Fruit fly (Drosophila melanogaster) whole organism, prepupa: Measurements from ENCODE around the gene Kdm3.

Source experiments
- Blimp-1 ChIP-seq: fragments of 200-800 bp; sonication (Bioruptor generic); optimal IDR thresholded peaks from 3 replicates; lab custom pipeline; 2017; ENCODE audit warnings: missing biosample characterization, missing genetic modification characterization, mild to moderate bottlenecking, moderate library complexity, missing genetic modification reagents
- CG11762 ChIP-seq: fragments of 200-800 bp; sonication (Bioruptor generic); optimal IDR thresholded peaks from 3 replicates; lab custom pipeline; 2016; ENCODE audit warnings: missing biosample characterization, missing genetic modification characterization; ENCODE audit not compliant: insufficient read depth
- CG6163 ChIP-seq: fragments of 200-800 bp; sonication (Bioruptor generic); IDR thresholded peaks from 3 replicates; pipeline ENCODE4 v1.3.6; 2022; ENCODE audit warnings: missing biosample characterization, missing genetic modification characterization
- CG6276 ChIP-seq: fragments of 200-800 bp; sonication (Bioruptor generic); optimal IDR thresholded peaks from 2 replicates; lab custom pipeline; 2017; ENCODE audit warnings: missing biosample characterization, mild to moderate bottlenecking, missing genetic modification characterization
- Eip75B ChIP-seq: fragments of 200-800 bp; sonication (Bioruptor generic); optimal IDR thresholded peaks from 3 replicates; lab custom pipeline; 2016; ENCODE audit warnings: missing biosample characterization, missing genetic modification characterization
- Ets21C ChIP-seq: fragments of 200-800 bp; sonication (Bioruptor generic); optimal IDR thresholded peaks from 3 replicates; lab custom pipeline; 2016; ENCODE audit warnings: missing biosample characterization, missing genetic modification characterization
- Hr38 ChIP-seq: sonication (Bioruptor generic); optimal IDR thresholded peaks from 2 replicates; lab custom pipeline; 2016; ENCODE audit warnings: missing biosample characterization, missing genetic modification characterization
- Sox102F ChIP-seq: fragments of 200-800 bp; sonication (Bioruptor generic); optimal IDR thresholded peaks from 2 replicates; lab custom pipeline; 2016; ENCODE audit warnings: missing biosample characterization, mild to moderate bottlenecking, missing genetic modification characterization
- acj6 ChIP-seq: fragments of 200-800 bp; sonication (Bioruptor generic); optimal IDR thresholded peaks from 3 replicates; lab custom pipeline; 2016; ENCODE audit warnings: missing biosample characterization, missing genetic modification characterization
- cyc ChIP-seq: fragments of 200-800 bp; sonication (Bioruptor generic); optimal IDR thresholded peaks from 3 replicates; lab custom pipeline; 2016; ENCODE audit warnings: missing biosample characterization, missing genetic modification characterization

DNA sequence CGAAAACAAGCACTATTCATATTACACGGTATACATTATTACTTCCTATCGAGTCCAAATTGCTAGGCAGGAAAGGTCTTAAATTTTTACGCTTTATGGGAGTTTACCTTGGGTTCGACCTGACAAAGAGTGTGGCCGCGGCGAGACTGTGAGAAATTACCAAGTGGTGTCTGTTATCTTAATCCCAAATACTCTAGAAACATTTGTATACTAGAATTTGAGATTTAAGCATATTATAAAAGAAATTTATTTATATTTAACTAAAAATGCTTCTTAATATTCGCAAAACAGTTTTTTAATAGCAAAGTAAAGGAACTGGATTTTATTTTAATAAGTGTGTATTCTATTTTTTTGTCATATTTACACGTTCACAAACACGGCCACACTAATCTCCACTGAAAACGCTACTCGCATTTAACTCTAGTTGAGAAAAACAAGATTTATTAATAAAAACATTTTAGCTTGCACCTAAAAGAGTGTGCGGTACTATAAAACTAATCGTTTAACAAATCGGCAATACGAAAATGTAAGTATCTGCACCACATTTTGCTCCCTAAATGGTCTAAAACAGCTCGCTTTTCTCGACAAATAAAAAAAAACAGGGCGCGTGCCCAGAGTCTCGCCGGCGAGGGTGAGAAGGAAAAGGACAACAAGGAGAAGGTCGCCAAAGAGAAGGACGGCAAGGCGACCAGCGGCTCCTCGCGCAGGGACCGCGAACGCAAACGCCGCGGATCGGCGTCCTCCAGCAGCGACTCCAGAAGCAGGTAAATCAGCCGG, 36.0 kb downstream of the Kdm3 start, which contains the start of the genes mura and RnpS1:
- TF ChIP-seq CG11762 (no peak), Blimp-1 (GFP tag; lab: Kevin White, UChicago) (no peak), Eip75B (GFP tag; lab: Kevin White, UChicago) (no peak), acj6 (no peak), Hr38 (GFP tag; lab: Kevin White, UChicago) (no peak), CG6276 (GFP tag; lab: Kevin White, UChicago) (no peak), cyc (no peak), CG6163 (GFP tag; lab: Robert Waterston, UW) (no peak), Sox102F (no peak), Ets21C (GFP tag; lab: Kevin White, UChicago) (no peak)
